Fruit fly (Drosophila melanogaster) whole organism, embryonic: Measurements from ENCODE around the gene CG31717.

Experiments
- Atf6 ChIP-seq: fragments of 200-800 bp; sonication (Bioruptor generic); IDR thresholded peaks from 2 replicates; pipeline ENCODE4 v1.3.6; 2022; ENCODE audit warnings: missing biosample characterization, missing genetic modification characterization
- Bgb ChIP-seq: fragments of 200-800 bp; sonication (Bioruptor generic); IDR thresholded peaks from 2 replicates; pipeline ENCODE4 v1.3.6; 2022; ENCODE audit warnings: missing biosample characterization, missing genetic modification characterization; ENCODE audit not compliant: partially characterized antibody
- CG1024 ChIP-seq: fragments of 200-800 bp; sonication (Bioruptor generic); IDR thresholded peaks from 2 replicates; pipeline ENCODE4 v1.3.6; 2022; ENCODE audit warnings: missing biosample characterization, missing genetic modification characterization
- CG10366 ChIP-seq: fragments of 200-800 bp; sonication (Bioruptor generic); IDR thresholded peaks from 2 replicates; pipeline ENCODE4 v1.3.6; 2022; ENCODE audit warnings: missing biosample characterization, missing genetic modification characterization
- CG11504 ChIP-seq: fragments of 200-800 bp; sonication (Bioruptor generic); optimal IDR thresholded peaks from 3 replicates; lab custom pipeline; 2019; ENCODE audit warnings: missing biosample characterization, mild to moderate bottlenecking, missing genetic modification characterization, moderate library complexity
- CG12659 ChIP-seq: fragments of 200-800 bp; sonication (Bioruptor generic); optimal IDR thresholded peaks from 3 replicates; lab custom pipeline; 2017; ENCODE audit warnings: mild to moderate bottlenecking, missing biosample characterization, missing genetic modification reagents, missing genetic modification characterization
- CG16813 ChIP-seq: fragments of 200-800 bp; sonication (Bioruptor generic); IDR thresholded peaks from 3 replicates; pipeline ENCODE4 v1.3.6; 2022; ENCODE audit warnings: missing biosample characterization, missing genetic modification characterization; ENCODE audit not compliant: partially characterized antibody
- CG17361 ChIP-seq: fragments of 200-800 bp; sonication (Bioruptor generic); IDR thresholded peaks from 3 replicates; pipeline ENCODE4 v1.3.6; 2022; ENCODE audit warnings: missing biosample characterization, missing genetic modification characterization
- CG2120 ChIP-seq: fragments of 200-800 bp; sonication (Bioruptor generic); optimal IDR thresholded peaks from 3 replicates; lab custom pipeline; 2016; ENCODE audit warnings: missing biosample characterization, missing genetic modification characterization
- CG2712 ChIP-seq: fragments of 200-800 bp; optimal IDR thresholded peaks from 3 replicates; lab custom pipeline; 2019; ENCODE audit warnings: missing biosample characterization, mild to moderate bottlenecking, missing genetic modification characterization, moderate library complexity
- CG2889 ChIP-seq: fragments of 200-800 bp; sonication (Bioruptor generic); IDR thresholded peaks from 3 replicates; pipeline ENCODE4 v1.3.6; 2022; ENCODE audit warnings: missing biosample characterization, missing genetic modification characterization
- CG3065 ChIP-seq: fragments of 200-800 bp; sonication (Bioruptor generic); optimal IDR thresholded peaks from 2 replicates; lab custom pipeline; 2016; ENCODE audit warnings: missing biosample characterization, missing genetic modification characterization
- CG32532 ChIP-seq: fragments of 200-800 bp; sonication (Bioruptor generic); IDR thresholded peaks from 2 replicates; pipeline ENCODE4 v1.3.6; 2022; ENCODE audit warnings: missing biosample characterization, missing genetic modification characterization
- CG42726 ChIP-seq: fragments of 200-800 bp; sonication (Bioruptor generic); IDR thresholded peaks from 2 replicates; pipeline ENCODE4 v1.3.6; 2022; ENCODE audit warnings: missing biosample characterization, missing genetic modification characterization; ENCODE audit not compliant: partially characterized antibody
- CG4282 ChIP-seq: fragments of 200-800 bp; sonication (Bioruptor generic); optimal IDR thresholded peaks from 2 replicates; lab custom pipeline; 2016; ENCODE audit warnings: missing biosample characterization, missing genetic modification characterization
- CG43689 ChIP-seq: fragments of 200-800 bp; sonication (Bioruptor generic); IDR thresholded peaks from 2 replicates; pipeline ENCODE4 v1.3.6; 2022; ENCODE audit warnings: missing biosample characterization, missing genetic modification characterization
- CG4424 ChIP-seq: fragments of 200-800 bp; sonication (Bioruptor generic); optimal IDR thresholded peaks from 3 replicates; lab custom pipeline; 2016; ENCODE audit warnings: missing biosample characterization, missing genetic modification characterization
- CG5180 ChIP-seq: fragments of 200-800 bp; sonication (Bioruptor generic); optimal IDR thresholded peaks from 3 replicates; lab custom pipeline; 2017; ENCODE audit warnings: missing biosample characterization, missing genetic modification characterization, mild to moderate bottlenecking, moderate library complexity, missing genetic modification reagents
- CG6272 ChIP-seq: fragments of 200-800 bp; sonication (Bioruptor generic); IDR thresholded peaks from 2 replicates; pipeline ENCODE4 v1.3.6; 2022; ENCODE audit warnings: missing biosample characterization, missing genetic modification characterization
- CG7928 ChIP-seq: fragments of 200-800 bp; sonication (Bioruptor generic); optimal IDR thresholded peaks from 2 replicates; lab custom pipeline; 2017; ENCODE audit warnings: missing biosample characterization, mild to moderate bottlenecking, missing genetic modification characterization
- CG8924 ChIP-seq: fragments of 200-800 bp; optimal IDR thresholded peaks from 3 replicates; lab custom pipeline; 2019; ENCODE audit warnings: missing biosample characterization, mild to moderate bottlenecking, missing genetic modification characterization, moderate library complexity
- Fer1 ChIP-seq: fragments of 200-800 bp; sonication (Bioruptor generic); optimal IDR thresholded peaks from 2 replicates; lab custom pipeline; 2017; ENCODE audit warnings: missing biosample characterization, mild to moderate bottlenecking, missing genetic modification characterization
- Hmx ChIP-seq: fragments of 200-800 bp; sonication (Bioruptor generic); optimal IDR thresholded peaks from 2 replicates; lab custom pipeline; 2016; ENCODE audit warnings: missing biosample characterization, missing genetic modification characterization
- Lhr ChIP-seq: fragments of 200-800 bp; sonication (Bioruptor generic); optimal IDR thresholded peaks from 3 replicates; lab custom pipeline; 2017; ENCODE audit warnings: mild to moderate bottlenecking, missing biosample characterization, missing genetic modification reagents, missing genetic modification characterization
- Mes4 ChIP-seq: fragments of 200-800 bp; sonication (Bioruptor generic); optimal IDR thresholded peaks from 2 replicates; lab custom pipeline; 2016; ENCODE audit warnings: missing biosample characterization, missing genetic modification characterization
- Neu2 ChIP-seq: fragments of 200-800 bp; sonication (Bioruptor generic); optimal IDR thresholded peaks from 3 replicates; lab custom pipeline; 2016; ENCODE audit warnings: missing biosample characterization, missing genetic modification characterization, borderline replicate concordance
- NfI ChIP-seq: fragments of 200-800 bp; sonication (Bioruptor generic); optimal IDR thresholded peaks from 3 replicates; lab custom pipeline; 2018; ENCODE audit warnings: missing biosample characterization, mild to moderate bottlenecking, missing genetic modification characterization, moderate library complexity
- Rfx ChIP-seq: fragments of 200-800 bp; sonication (Bioruptor generic); IDR thresholded peaks from 2 replicates; pipeline ENCODE4 v1.3.6; 2022; ENCODE audit warnings: missing biosample characterization, missing genetic modification characterization
- Sox100B ChIP-seq: fragments of 200-800 bp; sonication (Bioruptor generic); optimal IDR thresholded peaks from 3 replicates; lab custom pipeline; 2018; ENCODE audit warnings: missing biosample characterization, mild to moderate bottlenecking, missing genetic modification characterization
- Stat92E ChIP-seq, 3 experiments: fragments of >200 bp in 2 of 3; fragments of 200-800 bp in 1 of 3; sonication (Bioruptor generic) in 1 of 3; optimal IDR thresholded peaks; 2 replicates each; lab custom pipeline; 2017 to 2019; ENCODE audit warnings: missing biosample characterization in 3 of 3, missing genetic modification characterization in 3 of 3, mild to moderate bottlenecking in 1 of 3, moderate library complexity in 1 of 3
- al ChIP-seq: fragments of 200-800 bp; sonication (Bioruptor generic); IDR thresholded peaks from 2 replicates; pipeline ENCODE4 v1.3.6; 2022; ENCODE audit warnings: missing biosample characterization, missing genetic modification characterization
- aop ChIP-seq: fragments of 200-800 bp; sonication (Bioruptor generic); IDR thresholded peaks from 2 replicates; pipeline ENCODE4 v1.3.6; 2022; ENCODE audit warnings: missing biosample characterization, missing genetic modification characterization
- ash1 ChIP-seq: fragments of 200-800 bp; sonication (Bioruptor generic); optimal IDR thresholded peaks from 2 replicates; lab custom pipeline; 2018; ENCODE audit warnings: missing biosample characterization, mild to moderate bottlenecking, missing genetic modification characterization
- az2 ChIP-seq: fragments of 200-800 bp; sonication (Bioruptor generic); optimal IDR thresholded peaks from 3 replicates; lab custom pipeline; 2016; ENCODE audit warnings: missing biosample characterization, missing genetic modification characterization
- caup ChIP-seq: fragments of 200-800 bp; sonication (Bioruptor generic); optimal IDR thresholded peaks from 3 replicates; lab custom pipeline; 2017; ENCODE audit warnings: missing biosample characterization, mild to moderate bottlenecking, missing genetic modification characterization, moderate library complexity; ENCODE audit not compliant: severe bottlenecking
- da ChIP-seq: fragments of 200-800 bp; sonication (Bioruptor generic); optimal IDR thresholded peaks from 2 replicates; lab custom pipeline; 2016; ENCODE audit warnings: missing biosample characterization, missing genetic modification characterization
- exex ChIP-seq: fragments of 200-800 bp; sonication (Bioruptor generic); optimal IDR thresholded peaks from 4 replicates; lab custom pipeline; 2018; ENCODE audit warnings: missing biosample characterization, mild to moderate bottlenecking, missing genetic modification characterization, moderate library complexity
- eyg ChIP-seq: fragments of 200-800 bp; sonication (Bioruptor generic); optimal IDR thresholded peaks from 3 replicates; lab custom pipeline; 2016; ENCODE audit warnings: missing biosample characterization, missing genetic modification characterization
- grau ChIP-seq: fragments of 200-800 bp; optimal IDR thresholded peaks from 3 replicates; lab custom pipeline; 2019; ENCODE audit warnings: missing biosample characterization, mild to moderate bottlenecking, missing genetic modification characterization, moderate library complexity
- mam ChIP-seq: fragments of 200-800 bp; sonication (Bioruptor generic); optimal IDR thresholded peaks from 3 replicates; lab custom pipeline; 2016; ENCODE audit warnings: missing biosample characterization, missing genetic modification characterization
- prd ChIP-seq, 3 experiments: fragments of >200 bp in 2 of 3; fragments of 200-800 bp in 1 of 3; sonication (Bioruptor generic) in 1 of 3; optimal IDR thresholded peaks in 2 of 3; IDR thresholded peaks in 1 of 3; 2 replicates in 2 of 3; 3 replicates in 1 of 3; pipeline versions ENCODE4 v1.3.6 to Lab custom; 2017 to 2022; ENCODE audit warnings: missing biosample characterization in 1 of 3, missing genetic modification characterization in 1 of 3
- psq ChIP-seq: fragments of 200-800 bp; sonication (Bioruptor generic); optimal IDR thresholded peaks from 2 replicates; lab custom pipeline; 2017; ENCODE audit warnings: missing biosample characterization, missing genetic modification characterization
- pzg ChIP-seq: fragments of 200-800 bp; sonication (Bioruptor generic); optimal IDR thresholded peaks from 3 replicates; lab custom pipeline; 2018; ENCODE audit warnings: missing biosample characterization, mild to moderate bottlenecking, missing genetic modification characterization, moderate library complexity
- sens ChIP-seq: fragments of 200-800 bp; sonication (Bioruptor generic); peaks from one replicate; lab custom pipeline; 2016; ENCODE audit warnings: missing biosample characterization, missing genetic modification characterization
- sens-2 ChIP-seq: fragments of 200-800 bp; sonication (Bioruptor generic); IDR thresholded peaks from 2 replicates; pipeline ENCODE4 v1.3.6; 2022; ENCODE audit warnings: missing biosample characterization, missing genetic modification characterization
- slou ChIP-seq: fragments of 200-800 bp; sonication (Bioruptor generic); optimal IDR thresholded peaks from 3 replicates; lab custom pipeline; 2016; ENCODE audit warnings: missing biosample characterization, missing genetic modification characterization
- ssp ChIP-seq: fragments of 200-800 bp; sonication (Bioruptor generic); IDR thresholded peaks from 2 replicates; pipeline ENCODE4 v1.3.6; 2022; ENCODE audit warnings: missing biosample characterization, missing genetic modification characterization
- unc-4 ChIP-seq: fragments of 200-800 bp; sonication (Bioruptor generic); IDR thresholded peaks from 2 replicates; pipeline ENCODE4 v1.3.6; 2022; ENCODE audit warnings: missing biosample characterization, missing genetic modification characterization; ENCODE audit not compliant: partially characterized antibody

CG31717 gene

dm6 chr2L:10226724-10227407, 23.7 kb upstream of the CG31717 start, which contains the start of gene CG5708 (continued):
- peak; percentile 35 for TF ChIP-seq sens (GFP tag; lab: Kevin White, UChicago)
- peak; percentile 36 for TF ChIP-seq Lhr (GFP tag; lab: Kevin White, UChicago)
- TF ChIP-seq grau, result peak; percentile 24
- peak; percentile 54; the same call in 1 of the 2 replicates for TF ChIP-seq CG42726
- TF ChIP-seq CG1024 (GFP tag; lab: Robert Waterston, UW), result peak; percentile 96
- peak; percentile 58 for TF ChIP-seq pzg
- peak in 1 of 3 experiments; percentile 17 for TF ChIP-seq Stat92E (GFP tag; optimal IDR thresholded peaks at IDR 0.05; lab: Kevin White, UChicago)
- no peak for TF ChIP-seq az2 (GFP tag; lab: Kevin White, UChicago)
- no peak for TF ChIP-seq Hmx (GFP tag; lab: Kevin White, UChicago)
- TF ChIP-seq Sox100B, result peak; percentile 24
- TF ChIP-seq CG2712, result peak; percentile 38
- no peak for TF ChIP-seq CG3065 (GFP tag; lab: Kevin White, UChicago)
- no peak for TF ChIP-seq da (GFP tag; lab: Kevin White, UChicago)
- no peak for TF ChIP-seq psq (GFP tag; lab: Kevin White, UChicago)
- TF ChIP-seq Neu2, result no peak
- peak; percentile 70 for TF ChIP-seq CG12659
- peak; percentile 58; the same call in 1 of the 2 replicates for TF ChIP-seq CG10366
- TF ChIP-seq CG32532 (GFP tag; lab: Robert Waterston, UW), result no peak
- TF ChIP-seq CG17361 (GFP tag; lab: Robert Waterston, UW), result peak; percentile 66; the same call in 2 of the 3 replicates
- TF ChIP-seq slou, result no peak
- TF ChIP-seq caup (GFP tag; lab: Kevin White, UChicago), result peak; percentile 1
- no peak for TF ChIP-seq ash1
- no peak for TF ChIP-seq CG4282 (GFP tag; lab: Kevin White, UChicago)
- TF ChIP-seq CG2120 (GFP tag; lab: Kevin White, UChicago), result peak; percentile 37
- TF ChIP-seq ssp (GFP tag; lab: Robert Waterston, UW), result peak; percentile 87
- TF ChIP-seq aop, result no peak
- TF ChIP-seq mam (GFP tag; lab: Kevin White, UChicago), result no peak
- TF ChIP-seq Rfx (GFP tag; lab: Robert Waterston, UW), result peak; percentile 45; the same call in 1 of the 2 replicates
- TF ChIP-seq CG11504 (tag; lab: Kevin White, UChicago), result no peak
- no peak for TF ChIP-seq Fer1
- no peak for TF ChIP-seq prd (optimal IDR thresholded peaks at IDR 0.05; lab: Kevin White, UChicago)
- 0 out of 3 replicates have a peak, but pooled peaks have one; percentile 20 for TF ChIP-seq prd (GFP tag; IDR thresholded peaks at IDR 0.05; lab: Robert Waterston, UW)
- no peak for TF ChIP-seq CG2889 (GFP tag; lab: Robert Waterston, UW)
- TF ChIP-seq CG5180 (GFP tag; lab: Kevin White, UChicago), result no peak
- TF ChIP-seq Mes4 (GFP tag; lab: Kevin White, UChicago), result no peak
- TF ChIP-seq Bgb (GFP tag; lab: Robert Waterston, UW), result peak; percentile 52; the same call in 1 of the 2 replicates
- peak; percentile 6 for TF ChIP-seq CG4424 (GFP tag; lab: Kevin White, UChicago)
- TF ChIP-seq Atf6 (GFP tag; lab: Robert Waterston, UW), result 0 out of 2 replicates have a peak, but pooled peaks have one; percentile 17
- TF ChIP-seq eyg (GFP tag; lab: Kevin White, UChicago), result no peak
- TF ChIP-seq CG43689 (GFP tag; lab: Robert Waterston, UW), result no peak
- TF ChIP-seq sens-2, result no peak
- peak; percentile 33 for TF ChIP-seq NfI (GFP tag; lab: Kevin White, UChicago)
- TF ChIP-seq al (GFP tag; lab: Robert Waterston, UW), result no peak
- TF ChIP-seq CG6272 (GFP tag; lab: Robert Waterston, UW), result no peak
- peak; percentile 25 for TF ChIP-seq CG8924
- no peak for TF ChIP-seq CG7928 (GFP tag; lab: Kevin White, UChicago)
- TF ChIP-seq CG16813 (GFP tag; lab: Robert Waterston, UW), result peak; percentile 58
- peak; percentile 47; the same call in 1 of the 2 replicates for TF ChIP-seq unc-4 (GFP tag; lab: Robert Waterston, UW)
- TF ChIP-seq exex (tag; lab: Kevin White, UChicago), result peak; percentile 40
